Fruit fly (Drosophila melanogaster) whole organism, prepupa: Measurements from ENCODE around the gene unc-119.

ENCODE experiments used
- CG31627 ChIP-seq: fragments of 200-800 bp; sonication (Bioruptor generic); optimal IDR thresholded peaks from 3 replicates; lab custom pipeline; 2016; ENCODE audit warnings: missing biosample characterization, missing genetic modification characterization
- CG34406 ChIP-seq: fragments of 200-800 bp; sonication (Bioruptor generic); optimal IDR thresholded peaks from 3 replicates; lab custom pipeline; 2016; ENCODE audit warnings: missing biosample characterization, missing genetic modification characterization
- Gug ChIP-seq: fragments of 200-800 bp; sonication (Bioruptor generic); IDR thresholded peaks from 2 replicates; pipeline ENCODE4 v1.3.6; 2022; ENCODE audit warnings: missing biosample characterization, missing genetic modification characterization
- Sox14 ChIP-seq: fragments of 200-800 bp; sonication (Bioruptor generic); optimal IDR thresholded peaks from 3 replicates; lab custom pipeline; 2016; ENCODE audit warnings: missing biosample characterization, missing genetic modification characterization
- acj6 ChIP-seq: fragments of 200-800 bp; sonication (Bioruptor generic); optimal IDR thresholded peaks from 3 replicates; lab custom pipeline; 2016; ENCODE audit warnings: missing biosample characterization, missing genetic modification characterization
- dsx ChIP-seq: fragments of 200-800 bp; optimal IDR thresholded peaks from 3 replicates; lab custom pipeline; 2019; ENCODE audit warnings: missing biosample characterization, mild to moderate bottlenecking, missing genetic modification characterization, moderate library complexity; ENCODE audit not compliant: poor library complexity, severe bottlenecking
- eg ChIP-seq: fragments of 200-800 bp; sonication (Bioruptor generic); IDR thresholded peaks from 3 replicates; pipeline ENCODE4 v1.3.6; 2022; ENCODE audit warnings: missing biosample characterization, missing genetic modification characterization
- net ChIP-seq: fragments of 200-800 bp; sonication (Bioruptor generic); optimal IDR thresholded peaks from 3 replicates; lab custom pipeline; 2016; ENCODE audit warnings: missing biosample characterization, missing genetic modification characterization
- pdm3 ChIP-seq: fragments of 200-800 bp; sonication (Bioruptor generic); optimal IDR thresholded peaks from 3 replicates; lab custom pipeline; 2016; ENCODE audit warnings: missing biosample characterization, missing genetic modification characterization
- svp ChIP-seq: fragments of 200-800 bp; sonication (Bioruptor generic); peaks from one replicate; lab custom pipeline; 2016; ENCODE audit warnings: missing biosample characterization, missing genetic modification characterization

DNA sequence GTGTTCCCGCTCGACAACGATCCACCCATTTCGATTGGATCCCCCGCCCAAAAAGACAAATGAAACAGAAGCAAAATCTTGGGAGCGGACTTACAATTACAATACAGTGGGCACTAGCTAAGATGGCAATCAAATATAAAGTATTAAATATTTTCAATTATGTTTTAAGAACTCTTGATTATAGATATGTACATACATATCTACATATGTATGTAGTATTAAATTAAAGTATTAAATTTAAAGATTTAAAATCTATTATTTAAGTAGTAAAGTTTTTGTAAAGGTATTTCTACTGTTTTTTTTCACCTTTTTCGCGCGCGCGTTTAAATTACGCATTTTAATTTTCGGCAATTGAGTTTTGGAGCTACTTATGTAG is 43.7 kb upstream of the unc-119 start:
- TF ChIP-seq pdm3 (GFP tag; lab: Kevin White, UChicago) (no peak), CG34406 (GFP tag; lab: Kevin White, UChicago) (peak; percentile 40), svp (GFP tag; lab: Kevin White, UChicago) (no peak), eg (GFP tag; lab: Robert Waterston, UW) (peak; percentile 38; the same call in 1 of the 3 replicates), Sox14 (GFP tag; lab: Kevin White, UChicago) (no peak), acj6 (peak; percentile 58), CG31627 (GFP tag; lab: Kevin White, UChicago) (no peak), net (GFP tag; lab: Kevin White, UChicago) (no peak), Gug (GFP tag; lab: Robert Waterston, UW) (peak; percentile 54), dsx (GFP tag; lab: Kevin White, UChicago) (peak; percentile 62)
